Fruit fly (Drosophila melanogaster) whole organism, embryonic: ENCODE data around the gene CG31816.

Experiments
- BtbVII ChIP-seq: fragments of 200-800 bp; sonication (Bioruptor generic); optimal IDR thresholded peaks from 3 replicates; lab custom pipeline; 2017; ENCODE audit warnings: missing biosample characterization, mild to moderate bottlenecking, missing genetic modification characterization
- CG10147 ChIP-seq: fragments of 200-800 bp; sonication (Bioruptor generic); optimal IDR thresholded peaks from 2 replicates; lab custom pipeline; 2019; ENCODE audit warnings: missing biosample characterization, mild to moderate bottlenecking, missing genetic modification characterization, moderate library complexity
- CG10366 ChIP-seq: fragments of 200-800 bp; sonication (Bioruptor generic); IDR thresholded peaks from 2 replicates; pipeline ENCODE4 v1.3.6; 2022; ENCODE audit warnings: missing biosample characterization, missing genetic modification characterization
- CG11247 ChIP-seq: fragments of 200-800 bp; sonication (Bioruptor generic); IDR thresholded peaks from 2 replicates; pipeline ENCODE4 v1.3.6; 2022; ENCODE audit warnings: missing biosample characterization, missing genetic modification characterization
- CG11504 ChIP-seq: fragments of 200-800 bp; sonication (Bioruptor generic); optimal IDR thresholded peaks from 3 replicates; lab custom pipeline; 2019; ENCODE audit warnings: missing biosample characterization, mild to moderate bottlenecking, missing genetic modification characterization, moderate library complexity
- CG11696 ChIP-seq: fragments of 200-800 bp; sonication (Bioruptor generic); IDR thresholded peaks from 2 replicates; pipeline ENCODE4 v1.3.6; 2022; ENCODE audit warnings: missing biosample characterization, missing genetic modification characterization
- CG12299 ChIP-seq: fragments of 200-800 bp; sonication (Bioruptor generic); optimal IDR thresholded peaks from 2 replicates; lab custom pipeline; 2018; ENCODE audit warnings: missing biosample characterization, mild to moderate bottlenecking, missing genetic modification characterization
- CG14014 ChIP-seq: fragments of 200-800 bp; sonication (Bioruptor generic); IDR thresholded peaks from 2 replicates; pipeline ENCODE4 v1.3.6; 2022; ENCODE audit warnings: missing biosample characterization, missing genetic modification characterization
- CG15514 ChIP-seq: fragments of 200-800 bp; sonication (Bioruptor generic); optimal IDR thresholded peaks from 3 replicates; lab custom pipeline; 2017; ENCODE audit warnings: missing biosample characterization, missing genetic modification characterization, mild to moderate bottlenecking, moderate library complexity, missing genetic modification reagents
- CG15696 ChIP-seq: fragments of 200-800 bp; sonication (Bioruptor generic); optimal IDR thresholded peaks from 2 replicates; lab custom pipeline; 2019; ENCODE audit warnings: missing biosample characterization, mild to moderate bottlenecking, missing genetic modification characterization, moderate library complexity
- CG17385 ChIP-seq: fragments of 200-800 bp; sonication (Bioruptor generic); optimal IDR thresholded peaks from 3 replicates; lab custom pipeline; 2018; ENCODE audit warnings: missing biosample characterization, mild to moderate bottlenecking, missing genetic modification characterization
- CG2120 ChIP-seq: fragments of 200-800 bp; sonication (Bioruptor generic); optimal IDR thresholded peaks from 3 replicates; lab custom pipeline; 2016; ENCODE audit warnings: missing biosample characterization, missing genetic modification characterization
- CG3065 ChIP-seq: fragments of 200-800 bp; sonication (Bioruptor generic); optimal IDR thresholded peaks from 2 replicates; lab custom pipeline; 2016; ENCODE audit warnings: missing biosample characterization, missing genetic modification characterization
- CG31224 ChIP-seq: fragments of 200-800 bp; sonication (Bioruptor generic); IDR thresholded peaks from 2 replicates; pipeline ENCODE4 v1.3.6; 2022; ENCODE audit warnings: missing biosample characterization, missing genetic modification characterization
- CG32767 ChIP-seq: fragments of 200-800 bp; sonication (Bioruptor generic); IDR thresholded peaks from 2 replicates; pipeline ENCODE4 v1.3.6; 2022; ENCODE audit warnings: missing biosample characterization, missing genetic modification characterization
- CG32772 ChIP-seq: fragments of 200-800 bp; sonication (Bioruptor generic); IDR thresholded peaks from 2 replicates; pipeline ENCODE4 v1.3.6; 2022; ENCODE audit warnings: missing biosample characterization, missing genetic modification characterization
- CG34224 ChIP-seq: fragments of 200-800 bp; sonication (Bioruptor generic); IDR thresholded peaks from 3 replicates; pipeline ENCODE4 v1.3.6; 2022; ENCODE audit warnings: missing biosample characterization, missing genetic modification characterization; ENCODE audit not compliant: partially characterized antibody
- CG6254 ChIP-seq: fragments of 200-800 bp; sonication (Bioruptor generic); optimal IDR thresholded peaks from 3 replicates; lab custom pipeline; 2017; ENCODE audit warnings: mild to moderate bottlenecking, missing biosample characterization, missing genetic modification reagents, missing genetic modification characterization
- CG8924 ChIP-seq: fragments of 200-800 bp; optimal IDR thresholded peaks from 3 replicates; lab custom pipeline; 2019; ENCODE audit warnings: missing biosample characterization, mild to moderate bottlenecking, missing genetic modification characterization, moderate library complexity
- CHES-1-like ChIP-seq: fragments of 200-800 bp; sonication (Bioruptor generic); optimal IDR thresholded peaks from 2 replicates; lab custom pipeline; 2016; ENCODE audit warnings: missing biosample characterization, missing genetic modification characterization
- Dad ChIP-seq: fragments of 200-800 bp; sonication (Bioruptor generic); optimal IDR thresholded peaks from 3 replicates; lab custom pipeline; 2016; ENCODE audit warnings: missing biosample characterization, missing genetic modification characterization
- Dek ChIP-seq: fragments of 200-800 bp; sonication (Bioruptor generic); optimal IDR thresholded peaks from 3 replicates; lab custom pipeline; 2019; ENCODE audit warnings: missing biosample characterization, mild to moderate bottlenecking, missing genetic modification characterization, moderate library complexity
- Doc2 ChIP-seq: fragments of 200-800 bp; sonication (Bioruptor generic); IDR thresholded peaks from 2 replicates; pipeline ENCODE4 v1.3.6; 2022; ENCODE audit warnings: missing biosample characterization, missing genetic modification characterization
- Ets65A ChIP-seq: fragments of 200-800 bp; sonication (Bioruptor generic); peaks from one replicate; lab custom pipeline; 2016; ENCODE audit warnings: missing biosample characterization, missing genetic modification characterization
- Fer1 ChIP-seq: fragments of 200-800 bp; sonication (Bioruptor generic); optimal IDR thresholded peaks from 2 replicates; lab custom pipeline; 2017; ENCODE audit warnings: missing biosample characterization, mild to moderate bottlenecking, missing genetic modification characterization
- Hsf ChIP-seq: fragments of 200-800 bp; sonication (Bioruptor generic); optimal IDR thresholded peaks from 3 replicates; lab custom pipeline; 2016; ENCODE audit warnings: missing biosample characterization, missing genetic modification characterization
- Kr ChIP-seq: fragments of 200-800 bp; sonication (Bioruptor generic); optimal IDR thresholded peaks from 2 replicates; lab custom pipeline; 2017; ENCODE audit warnings: missing biosample characterization, mild to moderate bottlenecking, missing genetic modification characterization
- NfI ChIP-seq: fragments of 200-800 bp; sonication (Bioruptor generic); optimal IDR thresholded peaks from 3 replicates; lab custom pipeline; 2018; ENCODE audit warnings: missing biosample characterization, mild to moderate bottlenecking, missing genetic modification characterization, moderate library complexity
- Sox100B ChIP-seq: fragments of 200-800 bp; sonication (Bioruptor generic); optimal IDR thresholded peaks from 3 replicates; lab custom pipeline; 2018; ENCODE audit warnings: missing biosample characterization, mild to moderate bottlenecking, missing genetic modification characterization
- Xbp1 ChIP-seq: fragments of 200-800 bp; sonication (Bioruptor generic); optimal IDR thresholded peaks from 3 replicates; lab custom pipeline; 2016; ENCODE audit warnings: missing biosample characterization, mild to moderate bottlenecking, missing genetic modification characterization
- crol ChIP-seq: fragments of 200-800 bp; sonication (Bioruptor generic); IDR thresholded peaks from 2 replicates; pipeline ENCODE4 v1.3.6; 2022; ENCODE audit warnings: missing biosample characterization, missing genetic modification characterization
- dysf ChIP-seq: fragments of 200-800 bp; sonication (Bioruptor generic); IDR thresholded peaks from 3 replicates; pipeline ENCODE4 v1.3.6; 2022; ENCODE audit warnings: missing biosample characterization, missing genetic modification characterization
- fd102C ChIP-seq: fragments of 200-800 bp; sonication (Bioruptor generic); optimal IDR thresholded peaks from 2 replicates; lab custom pipeline; 2018; ENCODE audit warnings: missing biosample characterization, mild to moderate bottlenecking, missing genetic modification characterization, moderate library complexity
- gcm2 ChIP-seq: fragments of 200-800 bp; sonication (Bioruptor generic); optimal IDR thresholded peaks from 2 replicates; lab custom pipeline; 2016; ENCODE audit warnings: missing biosample characterization, missing genetic modification characterization
- her ChIP-seq: fragments of 200-800 bp; sonication (Bioruptor generic); optimal IDR thresholded peaks from 2 replicates; lab custom pipeline; 2016; ENCODE audit warnings: missing biosample characterization, missing genetic modification characterization
- kay ChIP-seq: fragments of 200-800 bp; sonication (Bioruptor generic); optimal IDR thresholded peaks from 2 replicates; lab custom pipeline; 2016; ENCODE audit warnings: missing biosample characterization, missing genetic modification characterization
- lilli ChIP-seq: fragments of 200-800 bp; sonication (Bioruptor generic); optimal IDR thresholded peaks from 3 replicates; lab custom pipeline; 2016; ENCODE audit warnings: missing biosample characterization, missing genetic modification characterization
- lov ChIP-seq, 2 experiments: fragments of 200-800 bp in 1 of 2; fragments of >200 bp in 1 of 2; sonication (Bioruptor generic) in 1 of 2; IDR thresholded peaks in 1 of 2; optimal IDR thresholded peaks in 1 of 2; 2 replicates in 1 of 2; 3 replicates in 1 of 2; pipeline versions ENCODE4 v1.3.6 to Lab custom; 2017 to 2022; ENCODE audit warnings: missing biosample characterization in 1 of 2, missing genetic modification characterization in 1 of 2
- mam ChIP-seq: fragments of 200-800 bp; sonication (Bioruptor generic); optimal IDR thresholded peaks from 3 replicates; lab custom pipeline; 2016; ENCODE audit warnings: missing biosample characterization, missing genetic modification characterization
- p53 ChIP-seq: fragments of 200-800 bp; sonication (Bioruptor generic); optimal IDR thresholded peaks from 2 replicates; lab custom pipeline; 2016; ENCODE audit warnings: missing biosample characterization, missing genetic modification characterization
- pfk ChIP-seq: fragments of 200-800 bp; sonication (Bioruptor generic); optimal IDR thresholded peaks from 2 replicates; lab custom pipeline; 2018; ENCODE audit warnings: missing biosample characterization, mild to moderate bottlenecking, missing genetic modification characterization, moderate library complexity
- pho ChIP-seq: fragments of 200-800 bp; sonication (Bioruptor generic); optimal IDR thresholded peaks from 2 replicates; lab custom pipeline; 2016; ENCODE audit warnings: missing biosample characterization, missing genetic modification characterization
- pita ChIP-seq: fragments of 200-800 bp; sonication (Bioruptor generic); optimal IDR thresholded peaks from 2 replicates; lab custom pipeline; 2017; ENCODE audit warnings: missing biosample characterization, mild to moderate bottlenecking, missing genetic modification characterization
- prd ChIP-seq, 3 experiments: fragments of >200 bp in 2 of 3; fragments of 200-800 bp in 1 of 3; sonication (Bioruptor generic) in 1 of 3; optimal IDR thresholded peaks in 2 of 3; IDR thresholded peaks in 1 of 3; 2 replicates in 2 of 3; 3 replicates in 1 of 3; pipeline versions ENCODE4 v1.3.6 to Lab custom; 2017 to 2022; ENCODE audit warnings: missing biosample characterization in 1 of 3, missing genetic modification characterization in 1 of 3
- sisA ChIP-seq: fragments of 200-800 bp; sonication (Bioruptor generic); IDR thresholded peaks from 2 replicates; pipeline ENCODE4 v1.3.6; 2022; ENCODE audit warnings: missing biosample characterization, missing genetic modification characterization
- slbo ChIP-seq: fragments of 200-800 bp; sonication (Bioruptor generic); IDR thresholded peaks from 2 replicates; pipeline ENCODE4 v1.3.6; 2022; ENCODE audit warnings: missing biosample characterization, missing genetic modification characterization
- wor ChIP-seq: fragments of 200-800 bp; sonication (Bioruptor generic); IDR thresholded peaks from 2 replicates; pipeline ENCODE4 v1.3.6; 2022; ENCODE audit warnings: missing biosample characterization, missing genetic modification characterization
- zfh1 ChIP-seq: fragments of 200-800 bp; sonication (Bioruptor generic); IDR thresholded peaks from 3 replicates; pipeline ENCODE4 v1.3.6; 2022; ENCODE audit warnings: missing biosample characterization, missing genetic modification characterization
- zfh2 ChIP-seq: fragments of 200-800 bp; sonication (Bioruptor generic); optimal IDR thresholded peaks from 2 replicates; lab custom pipeline; 2016; ENCODE audit warnings: missing biosample characterization, missing genetic modification characterization

The CG31816 gene

dm6 chr2L:16532702-16533385 lies 9.5 kb upstream of the CG31816 start, which contains the start of gene CG5953 (continued):
- TF ChIP-seq lov (optimal IDR thresholded peaks at IDR 0.05; lab: Kevin White, UChicago), result no peak
- TF ChIP-seq lov (GFP tag; IDR thresholded peaks at IDR 0.05; lab: Robert Waterston, UW), result peak; percentile 89; the same call in 2 of the 3 replicates
- TF ChIP-seq dysf (GFP tag; lab: Robert Waterston, UW), result peak; percentile 98
- peak; percentile 95 for TF ChIP-seq wor (GFP tag; lab: Robert Waterston, UW)
- peak; percentile 90 for TF ChIP-seq gcm2
- peak; percentile 94 for TF ChIP-seq zfh2
- TF ChIP-seq CG15696 (tag; lab: Kevin White, UChicago), result peak; percentile 88
- TF ChIP-seq CG11696 (GFP tag; lab: Robert Waterston, UW), result peak; percentile 100
- TF ChIP-seq Dek, result peak; percentile 95
- peak; percentile 94 for TF ChIP-seq mam (GFP tag; lab: Kevin White, UChicago)
- TF ChIP-seq CG32767 (GFP tag; lab: Robert Waterston, UW), result peak; percentile 97
- peak; percentile 97 for TF ChIP-seq CG8924 (tag; lab: Kevin White, UChicago)
- TF ChIP-seq CG17385 (GFP tag; lab: Kevin White, UChicago), result peak; percentile 95
- no peak for TF ChIP-seq Kr (GFP tag; lab: Kevin White, UChicago)
- peak; percentile 40 for TF ChIP-seq pfk (GFP tag; lab: Kevin White, UChicago)
- peak; percentile 96 for TF ChIP-seq CG10366 (GFP tag; lab: Robert Waterston, UW)
- peak; percentile 84 for TF ChIP-seq her (GFP tag; lab: Kevin White, UChicago)
- TF ChIP-seq CG11504 (tag; lab: Kevin White, UChicago), result peak; percentile 97
- TF ChIP-seq Fer1 (GFP tag; lab: Kevin White, UChicago), result peak; percentile 98
- peak; percentile 95 for TF ChIP-seq Xbp1
- TF ChIP-seq prd (optimal IDR thresholded peaks at IDR 0.05; lab: Kevin White, UChicago), result no peak
- TF ChIP-seq prd (GFP tag; IDR thresholded peaks at IDR 0.05; lab: Robert Waterston, UW), result peak; percentile 98
- TF ChIP-seq CG15514, result peak; percentile 92
- peak; percentile 95 for TF ChIP-seq lilli (GFP tag; lab: Kevin White, UChicago)
- peak; percentile 40 for TF ChIP-seq fd102C (GFP tag; lab: Kevin White, UChicago)
- peak; percentile 71 for TF ChIP-seq Dad
- peak; percentile 97 for TF ChIP-seq CG10147 (GFP tag; lab: Kevin White, UChicago)
- TF ChIP-seq sisA, result peak; percentile 97
- peak; percentile 97 for TF ChIP-seq CG2120 (GFP tag; lab: Kevin White, UChicago)
- peak; percentile 45 for TF ChIP-seq p53 (GFP tag; lab: Kevin White, UChicago)
- TF ChIP-seq CG14014 (GFP tag; lab: Robert Waterston, UW), result peak; percentile 95
- TF ChIP-seq CG31224 (GFP tag; lab: Robert Waterston, UW), result peak; percentile 92
- peak; percentile 62 for TF ChIP-seq CG34224 (GFP tag; lab: Robert Waterston, UW)
- peak; percentile 96 for TF ChIP-seq slbo (GFP tag; lab: Robert Waterston, UW)
- peak; percentile 97 for TF ChIP-seq BtbVII
- peak; percentile 95 for TF ChIP-seq pho (GFP tag; lab: Kevin White, UChicago)
- TF ChIP-seq NfI, result peak; percentile 97
- no peak for TF ChIP-seq pita (GFP tag; lab: Kevin White, UChicago)
- peak; percentile 96 for TF ChIP-seq Sox100B
- TF ChIP-seq CHES-1-like (GFP tag; lab: Kevin White, UChicago), result peak; percentile 91
- peak; percentile 96 for TF ChIP-seq zfh1
- peak; percentile 95 for TF ChIP-seq CG6254 (GFP tag; lab: Kevin White, UChicago)
- TF ChIP-seq Doc2 (GFP tag; lab: Robert Waterston, UW), result peak; percentile 77
- peak; percentile 77 for TF ChIP-seq CG3065
- TF ChIP-seq kay (GFP tag; lab: Kevin White, UChicago), result peak; percentile 94
- TF ChIP-seq Hsf (GFP tag; lab: Kevin White, UChicago), result peak; percentile 95
- peak; percentile 88 for TF ChIP-seq crol (GFP tag; lab: Robert Waterston, UW)
- TF ChIP-seq CG32772, result peak; percentile 98
- peak; percentile 90 for TF ChIP-seq CG12299 (tag; lab: Kevin White, UChicago)
- TF ChIP-seq CG11247, result peak; percentile 94
- TF ChIP-seq Ets65A (GFP tag; lab: Kevin White, UChicago), result peak; percentile 98
